Fruit fly (Drosophila melanogaster) ovary, adult (tissue): ENCODE measurements around the gene CG14968.
A peak's percentile ranks its signal among the peaks of the same experiment; 100 is the strongest.

Source experiments
- CG17801 ChIP-seq: fragments of 200-800 bp; optimal IDR thresholded peaks from 2 replicates; lab custom pipeline; 2019; ENCODE audit warnings: missing biosample characterization, mild to moderate bottlenecking, missing genetic modification characterization, moderate library complexity; ENCODE audit not compliant: partially characterized antibody

Gene CG14968

dm6 chr3L:3337345-3337928, 34.5 kb upstream of the CG14968 start:
- no peak for TF ChIP-seq CG17801 (GFP tag; lab: Kevin White, UChicago)

- TF ChIP-seq CG17801 (GFP tag; lab: Kevin White, UChicago) = peak; percentile 87
Observed at dm6 chr3L:3336368-3337164, 33.7 kb upstream of the CG14968 start, which contains the start of the genes Drsl6 and kst. Drsl6 (minus strand) TSS chr3L:3336418. kst (plus strand) TSS chr3L:3336860.

- TF ChIP-seq CG17801 (GFP tag; lab: Kevin White, UChicago) = no peak
Observed at dm6 chr3L:3335688-3336087, 32.8 kb upstream of the CG14968 start, which contains the start of gene Drsl1. Drsl1 (minus strand) TSS chr3L:3335788.

dm6 chr3L:3334784-3335183, 31.9 kb upstream of the CG14968 start, which contains the start of gene CG14969:
CG14969 (minus strand) TSS chr3L:3334978.
- TF ChIP-seq CG17801 (GFP tag; lab: Kevin White, UChicago) = peak; percentile 37

dm6 chr3L:3329763-3330162, 26.9 kb upstream of the CG14968 start, which contains the start of gene CG14961:
CG14961 (plus strand) TSS chr3L:3330063.
- TF ChIP-seq CG17801 (GFP tag; lab: Kevin White, UChicago) = no peak

- no peak for TF ChIP-seq CG17801 (GFP tag; lab: Kevin White, UChicago)
Observed at dm6 chr3L:3328771-3329170, 25.9 kb upstream of the CG14968 start, which contains the start of gene Strip. Strip (minus strand) TSS chr3L:3328871.

- peak; percentile 24 for TF ChIP-seq CG17801 (GFP tag; lab: Kevin White, UChicago)
Observed at dm6 chr3L:3325925-3326903, 23.3 kb upstream of the CG14968 start, which contains the start of gene Gtpx. Gtpx (plus strand) TSS chr3L:3326265.

- TF ChIP-seq CG17801 (GFP tag; lab: Kevin White, UChicago) = no peak
Observed at dm6 chr3L:3325597-3325924, 22.6 kb upstream of the CG14968 start.

dm6 chr3L:3319992-3320732, 17.2 kb upstream of the CG14968 start:
- TF ChIP-seq CG17801 (GFP tag; lab: Kevin White, UChicago) = no peak

dm6 chr3L:3319223-3319643, 16.3 kb upstream of the CG14968 start, which contains the start of the genes PIG-C, CG12016 and Dpm2:
PIG-C (minus strand) TSS chr3L:3319232.
CG12016 (plus strand) TSS chr3L:3319555.
Dpm2 (plus strand) TSS chr3L:3319555.
- peak; percentile 50 for TF ChIP-seq CG17801 (GFP tag; lab: Kevin White, UChicago)

- no peak for TF ChIP-seq CG17801 (GFP tag; lab: Kevin White, UChicago)
Observed at dm6 chr3L:3316441-3316840, 13.5 kb upstream of the CG14968 start, which contains the start of gene Drsl5. Drsl5 (plus strand) TSS chr3L:3316781.

- no peak for TF ChIP-seq CG17801 (GFP tag; lab: Kevin White, UChicago)
Observed at dm6 chr3L:3315288-3315687, 12.4 kb upstream of the CG14968 start, which contains the start of gene Drsl4. Drsl4 (plus strand) TSS chr3L:3315620.

dm6 chr3L:3314696-3315095, 11.8 kb upstream of the CG14968 start, which contains the start of gene Drsl3:
Drsl3 (plus strand) TSS chr3L:3314996.
- TF ChIP-seq CG17801 (GFP tag; lab: Kevin White, UChicago) = no peak
